Worm (Caenorhabditis elegans): ENCODE data around the gene mps-4.

Gene mps-4

ce11 chrIII:8250007-8250683 is 21.4 kb downstream of the mps-4 start, which contains the start of gene knl-1 (continued):
- TF ChIP-seq ceh-8 (GFP tag; optimal IDR thresholded peaks at IDR 0.05) (no peak), jun-1 (tag; optimal IDR thresholded peaks at IDR 0.05) (no peak), unc-98 (GFP tag; IDR thresholded peaks at IDR 0.05) (no peak), pqm-1 (tag; optimal IDR thresholded peaks at IDR 0.05) (no peak), efl-3 (GFP tag; optimal IDR thresholded peaks at IDR 0.05) (no peak), aly-2 (tag; optimal IDR thresholded peaks at IDR 0.05) (no peak), lsy-2 (tag; optimal IDR thresholded peaks at IDR 0.05) (peak; percentile 28 to 82), alr-1 (tag; optimal IDR thresholded peaks at IDR 0.05; ENCODE audit: borderline replicate concordance) (no peak), egl-27 (tag; optimal IDR thresholded peaks at IDR 0.05) (no peak), nhr-71 (tag; optimal IDR thresholded peaks at IDR 0.05) (no peak), fkh-10 (GFP tag; optimal IDR thresholded peaks at IDR 0.05) (no peak), pag-3 (tag; optimal IDR thresholded peaks at IDR 0.05; ENCODE audit: borderline replicate concordance, insufficient read depth) (no peak), efl-1 (optimal IDR thresholded peaks at IDR 0.05) (peak; percentile 84 to 91), efl-1 (GFP tag; optimal IDR thresholded peaks at IDR 0.05 in 1 of 2) (peak; percentile 83 to 97), unc-62 (GFP tag; optimal IDR thresholded peaks at IDR 0.05) (no peak), ets-5 (GFP tag; IDR thresholded peaks at IDR 0.05) (no peak), zip-4 (GFP tag; optimal IDR thresholded peaks at IDR 0.05) (no peak), hlh-17 (GFP tag; optimal IDR thresholded peaks at IDR 0.05; ENCODE audit: borderline replicate concordance) (no peak), vab-15 (tag; optimal IDR thresholded peaks at IDR 0.05) (peak; percentile 17), mef-2 (tag; optimal IDR thresholded peaks at IDR 0.05) (no peak), xbp-1 (tag; optimal IDR thresholded peaks at IDR 0.05) (peak; percentile 22), ces-1 (GFP tag; optimal IDR thresholded peaks at IDR 0.05) (no peak), ceh-82 (tag; optimal IDR thresholded peaks at IDR 0.05) (peak in 1 of 3 experiments; percentile 61), fos-1 (tag; optimal IDR thresholded peaks at IDR 0.05) (no peak), C04F5.9 (tag; optimal IDR thresholded peaks at IDR 0.05) (no peak), blmp-1 (tag; optimal IDR thresholded peaks at IDR 0.05) (peak; percentile 72), nhr-76 (tag; optimal IDR thresholded peaks at IDR 0.05) (no peak), egl-13 (tag; optimal IDR thresholded peaks at IDR 0.05) (no peak), isw-1 (GFP tag; IDR thresholded peaks at IDR 0.05) (no peak; the same call in 1 of the 2 replicates), lin-13 (GFP tag; optimal IDR thresholded peaks at IDR 0.05) (peak; percentile 49), C16A3.4 (tag; optimal IDR thresholded peaks at IDR 0.05) (peak; percentile 82), lin-39 (tag; optimal IDR thresholded peaks at IDR 0.05) (no peak), rnt-1 (tag; optimal IDR thresholded peaks at IDR 0.05) (peak; percentile 65), nhr-90 (tag; optimal IDR thresholded peaks at IDR 0.05; ENCODE audit: poor library complexity) (peak; percentile 25)

ce11 chrIII:8249381-8249780 is 22.2 kb downstream of the mps-4 start, which contains the start of the genes C02F5.10 and C02F5.2:
C02F5.10 (minus strand) TSS chrIII:8249481.
C02F5.2 (plus strand) TSS chrIII:8249619.
- no peak for TF ChIP-seq grh-1 (GFP tag; IDR thresholded peaks at IDR 0.05)
- no peak for TF ChIP-seq nhr-90 (tag; optimal IDR thresholded peaks at IDR 0.05; ENCODE audit: poor library complexity)
- no peak for TF ChIP-seq lin-13 (GFP tag; optimal IDR thresholded peaks at IDR 0.05)
- TF ChIP-seq ceh-63 (GFP tag; optimal IDR thresholded peaks at IDR 0.05) = no peak
- no peak for TF ChIP-seq ceh-90 (tag; optimal IDR thresholded peaks at IDR 0.05)
- TF ChIP-seq tlp-1 (tag; optimal IDR thresholded peaks at IDR 0.05) = no peak
- TF ChIP-seq nhr-19 (GFP tag; conservative IDR thresholded peaks at IDR 0.05) = no peak
- no peak for TF ChIP-seq nhr-28 (tag; optimal IDR thresholded peaks at IDR 0.05)
- TF ChIP-seq snu-23 (GFP tag; optimal IDR thresholded peaks at IDR 0.05) = no peak
- TF ChIP-seq nhr-47 (tag; optimal IDR thresholded peaks at IDR 0.05) = no peak
- TF ChIP-seq nhr-237 (tag; optimal IDR thresholded peaks at IDR 0.05) = no peak
- TF ChIP-seq lin-39 (tag; optimal IDR thresholded peaks at IDR 0.05) = no peak
- no peak for TF ChIP-seq pqm-1 (tag; optimal IDR thresholded peaks at IDR 0.05)
- TF ChIP-seq pax-3 (tag; optimal IDR thresholded peaks at IDR 0.05) = no peak
- TF ChIP-seq hpl-2 (GFP tag; optimal IDR thresholded peaks at IDR 0.05) = no peak

Measured in whole organism, L1 larva.